Worm (Caenorhabditis elegans) whole organism, midembryonic: ENCODE results near the gene prmn-1.

Source experiments
- klf-2 ChIP-seq: fragments of 200-800 bp; sonication (Bioruptor generic); conservative IDR thresholded peaks from 2 replicates; pipeline ENCODE4 v1.3.6; 2022; ENCODE audit warnings: missing genetic modification reagents, missing genetic modification characterization, missing compliant biosample characterization
- med-1 ChIP-seq: sonication (generic microtip); optimal IDR thresholded peaks from 2 replicates; lab custom pipeline; 2017; ENCODE audit warnings: missing genetic modification characterization, mild to moderate bottlenecking, missing compliant biosample characterization, antibody characterized with exemption, missing genetic modification reagents; ENCODE audit not compliant: insufficient read depth
- ztf-23 ChIP-seq: fragments of 200-800 bp; sonication (Bioruptor generic); IDR thresholded peaks from 2 replicates; pipeline ENCODE4 v1.3.6; 2022; ENCODE audit warnings: missing genetic modification reagents, missing genetic modification characterization, missing compliant biosample characterization
- ztf-29 ChIP-seq: fragments of 200-800 bp; sonication (Bioruptor generic); IDR thresholded peaks from 2 replicates; pipeline ENCODE4 v1.3.6; 2022; ENCODE audit warnings: missing genetic modification reagents, missing genetic modification characterization, missing compliant biosample characterization

ce11 chrX:11411675-11412074 lies 26.8 kb downstream of the prmn-1 start:
- TF ChIP-seq ztf-23 (no peak), med-1 (GFP tag; lab: Kevin White, UChicago) (no peak), klf-2 (GFP tag; lab: Robert Waterston, UW) (no peak), ztf-29 (GFP tag; lab: Robert Waterston, UW) (no peak)
